Fruit fly (Drosophila melanogaster) whole organism, embryonic: Measurements from ENCODE around the gene Spt3.
A peak's percentile ranks its signal among the peaks of the same experiment; 100 is the strongest.

Source experiments
- Antp ChIP-seq: fragments of 200-800 bp; sonication (Bioruptor generic); optimal IDR thresholded peaks from 3 replicates; lab custom pipeline; 2016; ENCODE audit warnings: missing biosample characterization, missing genetic modification characterization
- B-H2 ChIP-seq: fragments of 200-800 bp; sonication (Bioruptor generic); optimal IDR thresholded peaks from 2 replicates; lab custom pipeline; 2018; ENCODE audit warnings: missing biosample characterization, mild to moderate bottlenecking, missing genetic modification characterization
- CG10431 ChIP-seq: fragments of 200-800 bp; sonication (Bioruptor generic); optimal IDR thresholded peaks from 3 replicates; lab custom pipeline; 2018; ENCODE audit warnings: missing biosample characterization, mild to moderate bottlenecking, missing genetic modification characterization
- CG10654 ChIP-seq: fragments of 200-800 bp; sonication (Bioruptor generic); optimal IDR thresholded peaks from 2 replicates; lab custom pipeline; 2016; ENCODE audit warnings: missing biosample characterization, missing genetic modification characterization
- CG12391 ChIP-seq: fragments of 200-800 bp; sonication (Bioruptor generic); optimal IDR thresholded peaks from 3 replicates; lab custom pipeline; 2018; ENCODE audit warnings: missing biosample characterization, mild to moderate bottlenecking, missing genetic modification characterization, moderate library complexity
- CG12942 ChIP-seq: fragments of 200-800 bp; sonication (Bioruptor generic); optimal IDR thresholded peaks from 3 replicates; lab custom pipeline; 2016; ENCODE audit warnings: missing biosample characterization, missing genetic modification characterization
- CG13775 ChIP-seq: fragments of 200-800 bp; sonication (Bioruptor generic); optimal IDR thresholded peaks from 3 replicates; lab custom pipeline; 2017; ENCODE audit warnings: missing biosample characterization, mild to moderate bottlenecking, missing genetic modification characterization
- CG14965 ChIP-seq: fragments of 200-800 bp; sonication (Bioruptor generic); optimal IDR thresholded peaks from 2 replicates; lab custom pipeline; 2016; ENCODE audit warnings: missing biosample characterization, missing genetic modification characterization, borderline replicate concordance
- CG1529 ChIP-seq: fragments of 200-800 bp; sonication (Bioruptor generic); optimal IDR thresholded peaks from 3 replicates; lab custom pipeline; 2018; ENCODE audit warnings: missing biosample characterization, missing genetic modification characterization
- CG15479 ChIP-seq: fragments of 200-800 bp; sonication (Bioruptor generic); optimal IDR thresholded peaks from 3 replicates; lab custom pipeline; 2019; ENCODE audit warnings: missing biosample characterization, mild to moderate bottlenecking, missing genetic modification characterization, moderate library complexity
- CG15696 ChIP-seq: fragments of 200-800 bp; sonication (Bioruptor generic); optimal IDR thresholded peaks from 2 replicates; lab custom pipeline; 2019; ENCODE audit warnings: missing biosample characterization, mild to moderate bottlenecking, missing genetic modification characterization, moderate library complexity
- CG18262 ChIP-seq: fragments of 200-800 bp; optimal IDR thresholded peaks from 3 replicates; lab custom pipeline; 2019; ENCODE audit warnings: missing biosample characterization, mild to moderate bottlenecking, missing genetic modification characterization, moderate library complexity
- CG18619 ChIP-seq: fragments of 200-800 bp; sonication (Bioruptor generic); optimal IDR thresholded peaks from 3 replicates; lab custom pipeline; 2017; ENCODE audit warnings: missing biosample characterization, mild to moderate bottlenecking, missing genetic modification characterization
- CG34224 ChIP-seq: fragments of 200-800 bp; sonication (Bioruptor generic); IDR thresholded peaks from 3 replicates; pipeline ENCODE4 v1.3.6; 2022; ENCODE audit warnings: missing biosample characterization, missing genetic modification characterization; ENCODE audit not compliant: partially characterized antibody
- CG3838 ChIP-seq: fragments of 200-800 bp; sonication (Bioruptor generic); optimal IDR thresholded peaks from 3 replicates; lab custom pipeline; 2016; ENCODE audit warnings: missing biosample characterization, missing genetic modification characterization
- CG3995 ChIP-seq: fragments of 200-800 bp; sonication (Bioruptor generic); optimal IDR thresholded peaks from 3 replicates; lab custom pipeline; 2016; ENCODE audit warnings: missing biosample characterization, missing genetic modification characterization
- CG4617 ChIP-seq: fragments of 200-800 bp; sonication (Bioruptor generic); optimal IDR thresholded peaks from 3 replicates; lab custom pipeline; 2016; ENCODE audit warnings: missing biosample characterization, missing genetic modification characterization, borderline replicate concordance
- CG4730 ChIP-seq: fragments of 200-800 bp; sonication (Bioruptor generic); IDR thresholded peaks from 2 replicates; pipeline ENCODE4 v1.3.6; 2022; ENCODE audit warnings: missing biosample characterization, missing genetic modification characterization
- CG6765 ChIP-seq: fragments of 200-800 bp; sonication (Bioruptor generic); optimal IDR thresholded peaks from 3 replicates; lab custom pipeline; 2017; ENCODE audit warnings: missing biosample characterization, mild to moderate bottlenecking, missing genetic modification characterization
- CG7745 ChIP-seq: fragments of 200-800 bp; sonication (Bioruptor generic); optimal IDR thresholded peaks from 2 replicates; lab custom pipeline; 2018; ENCODE audit warnings: missing biosample characterization, mild to moderate bottlenecking, missing genetic modification characterization, moderate library complexity
- CG7963 ChIP-seq: fragments of 200-800 bp; sonication (Bioruptor generic); IDR thresholded peaks from 3 replicates; pipeline ENCODE4 v1.3.6; 2022; ENCODE audit warnings: missing biosample characterization, missing genetic modification characterization; ENCODE audit not compliant: partially characterized antibody
- CG7987 ChIP-seq: fragments of 200-800 bp; sonication (Bioruptor generic); optimal IDR thresholded peaks from 2 replicates; lab custom pipeline; 2018; ENCODE audit warnings: missing biosample characterization, mild to moderate bottlenecking, missing genetic modification characterization, moderate library complexity
- CG9215 ChIP-seq: fragments of 200-800 bp; sonication (Bioruptor generic); IDR thresholded peaks from 2 replicates; pipeline ENCODE4 v1.3.6; 2022; ENCODE audit warnings: missing biosample characterization, missing genetic modification characterization
- Chrac-16 ChIP-seq: fragments of 200-800 bp; sonication (Bioruptor generic); optimal IDR thresholded peaks from 3 replicates; lab custom pipeline; 2016; ENCODE audit warnings: missing biosample characterization, missing genetic modification characterization
- D19A ChIP-seq: fragments of 200-800 bp; optimal IDR thresholded peaks from 3 replicates; lab custom pipeline; 2019; ENCODE audit warnings: missing biosample characterization, mild to moderate bottlenecking, missing genetic modification characterization, moderate library complexity
- D19B ChIP-seq: fragments of 200-800 bp; sonication (Bioruptor generic); optimal IDR thresholded peaks from 2 replicates; lab custom pipeline; 2017; ENCODE audit warnings: missing biosample characterization, mild to moderate bottlenecking, missing genetic modification characterization
- Dref ChIP-seq: fragments of 200-800 bp; sonication (Bioruptor generic); IDR thresholded peaks from 2 replicates; pipeline ENCODE4 v1.3.6; 2022; ENCODE audit warnings: missing biosample characterization, missing genetic modification characterization
- E2f1 ChIP-seq: fragments of 200-800 bp; sonication (Bioruptor generic); IDR thresholded peaks from 2 replicates; pipeline ENCODE4 v1.3.6; 2022; ENCODE audit warnings: missing biosample characterization, missing genetic modification characterization
- Gug ChIP-seq: fragments of 200-800 bp; sonication (Bioruptor generic); IDR thresholded peaks from 4 replicates; pipeline ENCODE4 v1.3.6; 2022; ENCODE audit warnings: missing biosample characterization, missing genetic modification characterization
- H2.0 ChIP-seq: fragments of 200-800 bp; sonication (Bioruptor generic); IDR thresholded peaks from 2 replicates; pipeline ENCODE4 v1.3.6; 2022; ENCODE audit warnings: missing biosample characterization, missing genetic modification characterization
- Poxn ChIP-seq: fragments of 200-800 bp; sonication (Bioruptor generic); IDR thresholded peaks from 2 replicates; pipeline ENCODE4 v1.3.6; 2022; ENCODE audit warnings: missing biosample characterization, missing genetic modification characterization
- Sry-β ChIP-seq: fragments of 200-800 bp; sonication (Bioruptor generic); optimal IDR thresholded peaks from 2 replicates; lab custom pipeline; 2018; ENCODE audit warnings: missing biosample characterization, mild to moderate bottlenecking, missing genetic modification characterization, moderate library complexity
- bbx ChIP-seq: fragments of 200-800 bp; sonication (Bioruptor generic); IDR thresholded peaks from 2 replicates; pipeline ENCODE4 v1.3.6; 2022; ENCODE audit warnings: missing biosample characterization, missing genetic modification characterization; ENCODE audit not compliant: partially characterized antibody
- crol ChIP-seq: fragments of 200-800 bp; sonication (Bioruptor generic); IDR thresholded peaks from 2 replicates; pipeline ENCODE4 v1.3.6; 2022; ENCODE audit warnings: missing biosample characterization, missing genetic modification characterization
- crp ChIP-seq, 2 experiments: fragments of 200-800 bp; sonication (Bioruptor generic); optimal IDR thresholded peaks; 2 replicates in 1 of 2; 3 replicates in 1 of 2; lab custom pipeline; 2017; ENCODE audit warnings: missing biosample characterization in 2 of 2, missing genetic modification characterization in 2 of 2, mild to moderate bottlenecking in 1 of 2, moderate library complexity in 1 of 2
- dati ChIP-seq: fragments of 200-800 bp; sonication (Bioruptor generic); IDR thresholded peaks from 2 replicates; pipeline ENCODE4 v1.3.6; 2022; ENCODE audit warnings: missing biosample characterization, missing genetic modification characterization
- disco-r ChIP-seq: fragments of 200-800 bp; sonication (Bioruptor generic); optimal IDR thresholded peaks from 2 replicates; lab custom pipeline; 2016; ENCODE audit warnings: missing biosample characterization, missing genetic modification characterization
- dmrt11E ChIP-seq: fragments of 200-800 bp; sonication (Bioruptor generic); optimal IDR thresholded peaks from 3 replicates; lab custom pipeline; 2018; ENCODE audit warnings: missing biosample characterization, mild to moderate bottlenecking, missing genetic modification characterization, moderate library complexity
- dpn ChIP-seq, 2 experiments: fragments of 200-800 bp; sonication (Bioruptor generic); optimal IDR thresholded peaks; 3 replicates each; lab custom pipeline; 2016; ENCODE audit warnings: missing biosample characterization in 2 of 2, missing genetic modification characterization in 2 of 2
- en ChIP-seq: fragments of 200-800 bp; sonication (Bioruptor generic); optimal IDR thresholded peaks from 2 replicates; lab custom pipeline; 2016; ENCODE audit warnings: missing biosample characterization, missing genetic modification characterization
- exex ChIP-seq: fragments of 200-800 bp; sonication (Bioruptor generic); optimal IDR thresholded peaks from 4 replicates; lab custom pipeline; 2018; ENCODE audit warnings: missing biosample characterization, mild to moderate bottlenecking, missing genetic modification characterization, moderate library complexity
- fru ChIP-seq: fragments of >200 bp; optimal IDR thresholded peaks from 2 replicates; lab custom pipeline; 2017
- grau ChIP-seq: fragments of 200-800 bp; optimal IDR thresholded peaks from 3 replicates; lab custom pipeline; 2019; ENCODE audit warnings: missing biosample characterization, mild to moderate bottlenecking, missing genetic modification characterization, moderate library complexity
- hth ChIP-seq: fragments of >200 bp; optimal IDR thresholded peaks from 2 replicates; lab custom pipeline; 2017; ENCODE audit warnings: inconsistent platforms
- ken ChIP-seq: fragments of 200-800 bp; sonication (Bioruptor generic); IDR thresholded peaks from 3 replicates; pipeline ENCODE4 v1.3.6; 2022; ENCODE audit warnings: missing biosample characterization, missing genetic modification characterization
- phol ChIP-seq: fragments of 200-800 bp; sonication (Bioruptor generic); optimal IDR thresholded peaks from 3 replicates; lab custom pipeline; 2018; ENCODE audit warnings: missing biosample characterization, mild to moderate bottlenecking, missing genetic modification characterization, moderate library complexity
- rib ChIP-seq: fragments of 200-800 bp; sonication (Bioruptor generic); IDR thresholded peaks from 2 replicates; pipeline ENCODE4 v1.3.6; 2022; ENCODE audit warnings: missing biosample characterization, missing genetic modification characterization
- sens-2 ChIP-seq: fragments of 200-800 bp; sonication (Bioruptor generic); IDR thresholded peaks from 2 replicates; pipeline ENCODE4 v1.3.6; 2022; ENCODE audit warnings: missing biosample characterization, missing genetic modification characterization
- slou ChIP-seq: fragments of 200-800 bp; sonication (Bioruptor generic); optimal IDR thresholded peaks from 3 replicates; lab custom pipeline; 2016; ENCODE audit warnings: missing biosample characterization, missing genetic modification characterization
- unc-4 ChIP-seq: fragments of 200-800 bp; sonication (Bioruptor generic); IDR thresholded peaks from 2 replicates; pipeline ENCODE4 v1.3.6; 2022; ENCODE audit warnings: missing biosample characterization, missing genetic modification characterization; ENCODE audit not compliant: partially characterized antibody

Gene Spt3

dm6 chr3R:12016828-12017280 lies at the start of gene Spt3, which contains the start of gene DCAF12 (continued):
- no peak for TF ChIP-seq CG12942 (GFP tag; lab: Kevin White, UChicago)
- peak; percentile 69 for TF ChIP-seq CG9215 (GFP tag; lab: Robert Waterston, UW)
- no peak for TF ChIP-seq crol
- TF ChIP-seq fru (lab: Kevin White, UChicago): no peak
- TF ChIP-seq D19A (tag; lab: Kevin White, UChicago): peak; percentile 55
- TF ChIP-seq CG15479 (GFP tag; lab: Kevin White, UChicago): no peak
- peak; percentile 10 for TF ChIP-seq D19B (GFP tag; lab: Kevin White, UChicago)
- no peak for TF ChIP-seq dati (GFP tag; lab: Robert Waterston, UW)
- TF ChIP-seq CG7963: peak; percentile 88
- TF ChIP-seq CG12391 (tag; lab: Kevin White, UChicago): peak; percentile 76
- TF ChIP-seq CG4617 (GFP tag; lab: Kevin White, UChicago): peak; percentile 44
- no peak for TF ChIP-seq CG7987 (GFP tag; lab: Kevin White, UChicago)
- no peak for TF ChIP-seq CG6765 (GFP tag; lab: Kevin White, UChicago)
- TF ChIP-seq CG1529 (GFP tag; lab: Kevin White, UChicago): no peak
- TF ChIP-seq Sry-β (GFP tag; lab: Kevin White, UChicago): peak; percentile 76
- TF ChIP-seq H2.0 (GFP tag; lab: Robert Waterston, UW): 0 out of 2 replicates have a peak, but pooled peaks have one; percentile 23
- no peak for TF ChIP-seq exex
- peak in 1 of 2 experiments; percentile 89 for TF ChIP-seq crp (GFP tag; optimal IDR thresholded peaks at IDR 0.05; lab: Kevin White, UChicago)
- peak; percentile 78 for TF ChIP-seq CG15696 (tag; lab: Kevin White, UChicago)
- TF ChIP-seq CG3838 (GFP tag; lab: Kevin White, UChicago): no peak
- TF ChIP-seq rib (GFP tag; lab: Robert Waterston, UW): no peak
- no peak for TF ChIP-seq sens-2 (GFP tag; lab: Robert Waterston, UW)
- 0 out of 2 replicates have a peak, but pooled peaks have one; percentile 25 for TF ChIP-seq Dref (GFP tag; lab: Robert Waterston, UW)
- no peak for TF ChIP-seq disco-r (GFP tag; lab: Kevin White, UChicago)
- 0 out of 3 replicates have a peak, but pooled peaks have one; percentile 58 for TF ChIP-seq ken
- peak; percentile 67 for TF ChIP-seq dmrt11E (tag; lab: Kevin White, UChicago)
- TF ChIP-seq bbx: peak; percentile 83
- no peak for TF ChIP-seq CG10431 (GFP tag; lab: Kevin White, UChicago)
- TF ChIP-seq slou (GFP tag; lab: Kevin White, UChicago): peak; percentile 7
- TF ChIP-seq Antp (GFP tag; lab: Kevin White, UChicago): no peak
- TF ChIP-seq CG4730 (GFP tag; lab: Robert Waterston, UW): peak; percentile 32; the same call in 1 of the 2 replicates
- TF ChIP-seq CG14965: no peak
- TF ChIP-seq dpn (GFP tag; optimal IDR thresholded peaks at IDR 0.05; lab: Kevin White, UChicago): peak in 1 of 2 experiments; percentile 45
- peak; percentile 94 for TF ChIP-seq phol (tag; lab: Kevin White, UChicago)
- peak; percentile 31; the same call in 1 of the 2 replicates for TF ChIP-seq E2f1 (GFP tag; lab: Robert Waterston, UW)
- peak; percentile 87 for TF ChIP-seq unc-4
- TF ChIP-seq Poxn (GFP tag; lab: Robert Waterston, UW): no peak
- TF ChIP-seq CG18619 (GFP tag; lab: Kevin White, UChicago): no peak
- TF ChIP-seq CG18262 (tag; lab: Kevin White, UChicago): no peak
- TF ChIP-seq CG13775 (GFP tag; lab: Kevin White, UChicago): peak; percentile 66
- no peak for TF ChIP-seq CG7745
- TF ChIP-seq B-H2 (GFP tag; lab: Kevin White, UChicago): peak; percentile 48
- TF ChIP-seq grau (tag; lab: Kevin White, UChicago): peak; percentile 79
- TF ChIP-seq CG3995 (GFP tag; lab: Kevin White, UChicago): peak; percentile 27
- peak; percentile 35 for TF ChIP-seq Chrac-16 (GFP tag; lab: Kevin White, UChicago)
- no peak for TF ChIP-seq en (GFP tag; lab: Kevin White, UChicago)
- TF ChIP-seq CG34224 (GFP tag; lab: Robert Waterston, UW): peak; percentile 76
- peak; percentile 40 for TF ChIP-seq CG10654 (GFP tag; lab: Kevin White, UChicago)
- peak; percentile 63; the same call in 1 of the 4 replicates for TF ChIP-seq Gug (GFP tag; lab: Robert Waterston, UW)
- TF ChIP-seq hth (lab: Kevin White, UChicago): no peak
